Worm (Caenorhabditis elegans) whole organism, L2 larva: ENCODE results near the gene C07A9.10.

ENCODE experiments used
- R02D3.7 ChIP-seq: fragments of 150-350 bp; optimal IDR thresholded peaks from 2 replicates; lab custom pipeline; 2014; ENCODE audit warnings: missing biosample characterization, missing genetic modification characterization
- Y55F3AM.14 ChIP-seq: fragments of 200-800 bp; sonication (Bioruptor generic); optimal IDR thresholded peaks from 2 replicates; lab custom pipeline; 2018; ENCODE audit warnings: mild to moderate bottlenecking, missing genetic modification characterization, missing compliant biosample characterization
- alr-1 ChIP-seq: fragments of 150-350 bp; optimal IDR thresholded peaks from 2 replicates; lab custom pipeline; 2014; ENCODE audit warnings: missing biosample characterization, missing genetic modification characterization
- aly-2 ChIP-seq: fragments of 150-350 bp; optimal IDR thresholded peaks from 2 replicates; lab custom pipeline; 2014; ENCODE audit warnings: missing biosample characterization, missing genetic modification characterization
- blmp-1 ChIP-seq: sonication (generic microtip); optimal IDR thresholded peaks from 2 replicates; lab custom pipeline; 2017; ENCODE audit warnings: missing genetic modification characterization, mild to moderate bottlenecking, missing compliant biosample characterization, antibody characterized with exemption, moderate library complexity; ENCODE audit not compliant: insufficient read depth
- ceh-16 ChIP-seq: fragments of 150-350 bp; optimal IDR thresholded peaks from 2 replicates; lab custom pipeline; 2014; ENCODE audit warnings: missing biosample characterization, missing genetic modification characterization
- ceh-82 ChIP-seq: fragments of 150-350 bp; optimal IDR thresholded peaks from 2 replicates; lab custom pipeline; 2014; ENCODE audit warnings: missing biosample characterization, missing genetic modification characterization
- crh-2 ChIP-seq: sonication (generic microtip); optimal IDR thresholded peaks from 2 replicates; lab custom pipeline; 2017; ENCODE audit warnings: missing biosample characterization, missing genetic modification characterization
- dmd-4 ChIP-seq: sonication (generic microtip); optimal IDR thresholded peaks from 2 replicates; lab custom pipeline; 2017; ENCODE audit warnings: missing biosample characterization, missing genetic modification characterization
- egl-27 ChIP-seq: sonication (generic microtip); optimal IDR thresholded peaks from 3 replicates; lab custom pipeline; 2017; ENCODE audit warnings: missing biosample characterization, missing genetic modification reagents, missing genetic modification characterization
- elt-3 ChIP-seq: sonication (generic microtip); optimal IDR thresholded peaks from 2 replicates; lab custom pipeline; 2017; ENCODE audit warnings: missing biosample characterization, missing genetic modification characterization
- fos-1 ChIP-seq: fragments of 150-350 bp; optimal IDR thresholded peaks from 2 replicates; lab custom pipeline; 2014; ENCODE audit warnings: missing biosample characterization, missing genetic modification characterization
- lin-11 ChIP-seq: fragments of 150-350 bp; sonication (generic microtip); optimal IDR thresholded peaks from 2 replicates; lab custom pipeline; 2014; ENCODE audit warnings: missing biosample characterization, missing genetic modification characterization, inconsistent platforms, mixed read lengths
- lin-13 ChIP-seq: fragments of 150-350 bp; optimal IDR thresholded peaks from 2 replicates; lab custom pipeline; 2014; ENCODE audit warnings: missing biosample characterization, missing genetic modification reagents, missing genetic modification characterization
- lin-39 ChIP-seq: fragments of 150-350 bp; optimal IDR thresholded peaks from 2 replicates; lab custom pipeline; 2014; ENCODE audit warnings: missing biosample characterization, missing genetic modification reagents, missing genetic modification characterization
- mab-5 ChIP-seq: fragments of 150-350 bp; optimal IDR thresholded peaks from 2 replicates; lab custom pipeline; 2014; ENCODE audit warnings: missing biosample characterization, missing genetic modification characterization
- mbf-1 ChIP-seq: sonication (generic microtip); optimal IDR thresholded peaks from 2 replicates; lab custom pipeline; 2017; ENCODE audit warnings: missing biosample characterization, missing genetic modification characterization
- nhr-10 ChIP-seq: sonication (generic microtip); optimal IDR thresholded peaks from 2 replicates; lab custom pipeline; 2017; ENCODE audit warnings: missing biosample characterization, missing genetic modification characterization
- nhr-11 ChIP-seq: fragments of 150-350 bp; optimal IDR thresholded peaks from 2 replicates; lab custom pipeline; 2014; ENCODE audit warnings: missing biosample characterization, missing genetic modification characterization
- nhr-12 ChIP-seq: fragments of 150-350 bp; optimal IDR thresholded peaks from 2 replicates; lab custom pipeline; 2014; ENCODE audit warnings: missing biosample characterization, missing genetic modification characterization
- nhr-129 ChIP-seq: fragments of 150-350 bp; optimal IDR thresholded peaks from 2 replicates; lab custom pipeline; 2014; ENCODE audit warnings: missing biosample characterization, missing genetic modification characterization
- nhr-21 ChIP-seq: fragments of 150-350 bp; optimal IDR thresholded peaks from 2 replicates; lab custom pipeline; 2014; ENCODE audit warnings: missing biosample characterization, missing genetic modification characterization
- nhr-23 ChIP-seq: fragments of 150-350 bp; optimal IDR thresholded peaks from 2 replicates; lab custom pipeline; 2014; ENCODE audit warnings: missing biosample characterization, missing genetic modification reagents, missing genetic modification characterization
- nhr-25 ChIP-seq: fragments of 150-350 bp; sonication (generic microtip); optimal IDR thresholded peaks from 3 replicates; lab custom pipeline; 2014; ENCODE audit warnings: missing biosample characterization, missing genetic modification characterization
- nhr-6 ChIP-seq: fragments of 150-350 bp; optimal IDR thresholded peaks from 2 replicates; lab custom pipeline; 2014; ENCODE audit warnings: missing biosample characterization, missing genetic modification characterization
- nhr-77 ChIP-seq: fragments of 150-350 bp; optimal IDR thresholded peaks from 2 replicates; lab custom pipeline; 2014; ENCODE audit warnings: missing biosample characterization, missing genetic modification characterization
- peb-1 ChIP-seq: fragments of 150-350 bp; optimal IDR thresholded peaks from 2 replicates; lab custom pipeline; 2014; ENCODE audit warnings: missing biosample characterization, missing genetic modification characterization
- sem-4 ChIP-seq: fragments of 150-350 bp; optimal IDR thresholded peaks from 2 replicates; lab custom pipeline; 2014; ENCODE audit warnings: missing biosample characterization, missing genetic modification reagents, missing genetic modification characterization
- skn-1 ChIP-seq: sonication (generic microtip); optimal IDR thresholded peaks from 2 replicates; lab custom pipeline; 2017; ENCODE audit warnings: missing biosample characterization, missing genetic modification characterization
- sma-3 ChIP-seq: sonication (generic microtip); optimal IDR thresholded peaks from 2 replicates; lab custom pipeline; 2016; ENCODE audit warnings: missing genetic modification reagents, missing genetic modification characterization, missing compliant biosample characterization
- sma-9 ChIP-seq, 2 experiments: fragments of 150-350 bp in 1 of 2; sonication (generic microtip) in 1 of 2; optimal IDR thresholded peaks; 2 replicates each; lab custom pipeline; 2014 to 2016; ENCODE audit warnings: missing genetic modification characterization in 2 of 2, mild to moderate bottlenecking in 1 of 2, missing biosample characterization in 1 of 2, missing compliant biosample characterization in 1 of 2, missing genetic modification reagents in 1 of 2, moderate library complexity in 1 of 2
- snpc-4 ChIP-seq: fragments of 150-350 bp; optimal IDR thresholded peaks from 2 replicates; lab custom pipeline; 2014; ENCODE audit warnings: missing biosample characterization, missing genetic modification characterization
- unc-39 ChIP-seq: fragments of 150-350 bp; optimal IDR thresholded peaks from 2 replicates; lab custom pipeline; 2014; ENCODE audit warnings: missing biosample characterization, missing genetic modification characterization
- unc-55 ChIP-seq: fragments of 150-350 bp; sonication (generic microtip); optimal IDR thresholded peaks from 3 replicates; lab custom pipeline; 2014; ENCODE audit warnings: missing biosample characterization, missing genetic modification reagents, missing genetic modification characterization
- unc-62 ChIP-seq: fragments of 150-350 bp; optimal IDR thresholded peaks from 2 replicates; lab custom pipeline; 2014; ENCODE audit warnings: missing biosample characterization, missing genetic modification reagents, missing genetic modification characterization
- zag-1 ChIP-seq: fragments of 150-350 bp; optimal IDR thresholded peaks from 2 replicates; lab custom pipeline; 2014; ENCODE audit warnings: missing biosample characterization, missing genetic modification characterization
- ztf-1 ChIP-seq: fragments of 200-800 bp; sonication (Bioruptor generic); conservative IDR thresholded peaks from 2 replicates; pipeline ENCODE4 v1.3.6; 2022; ENCODE audit warnings: missing genetic modification characterization, missing compliant biosample characterization
- ztf-11 ChIP-seq: sonication (generic microtip); optimal IDR thresholded peaks from 2 replicates; lab custom pipeline; 2017; ENCODE audit warnings: missing biosample characterization, missing genetic modification characterization
- ztf-4 ChIP-seq: fragments of 150-350 bp; optimal IDR thresholded peaks from 2 replicates; lab custom pipeline; 2014; ENCODE audit warnings: missing biosample characterization, missing genetic modification characterization

C07A9.10 gene

ce11 chrIII:9645099-9645498 lies 40.8 kb downstream of the C07A9.10 start:
- TF ChIP-seq nhr-77: no peak
- peak; percentile 43 for TF ChIP-seq egl-27 (tag; lab: Kevin White, UChicago)
- TF ChIP-seq blmp-1 (tag; lab: Kevin White, UChicago): peak; percentile 22
- TF ChIP-seq mbf-1 (tag; lab: Kevin White, UChicago): no peak
- no peak for TF ChIP-seq crh-2
- peak; percentile 5 for TF ChIP-seq fos-1 (tag; lab: Kevin White, UChicago)
- no peak for TF ChIP-seq nhr-25

ce11 chrIII:9642110-9642509 lies 43.7 kb downstream of the C07A9.10 start:
- TF ChIP-seq nhr-21 (tag; lab: Kevin White, UChicago): no peak
- no peak for TF ChIP-seq fos-1 (tag; lab: Kevin White, UChicago)
- TF ChIP-seq nhr-11 (tag; lab: Kevin White, UChicago): no peak
- TF ChIP-seq blmp-1 (tag; lab: Kevin White, UChicago): no peak
- no peak for TF ChIP-seq nhr-77
- no peak for TF ChIP-seq unc-55 (GFP tag; lab: Kevin White, UChicago)
- TF ChIP-seq ztf-4 (tag; lab: Kevin White, UChicago): no peak
- TF ChIP-seq nhr-6: no peak
- TF ChIP-seq sem-4 (tag; lab: Kevin White, UChicago): no peak
- no peak for TF ChIP-seq skn-1 (tag; lab: Kevin White, UChicago)
- no peak for TF ChIP-seq egl-27 (tag; lab: Kevin White, UChicago)
- no peak for TF ChIP-seq sma-9 (GFP tag; optimal IDR thresholded peaks at IDR 0.05; lab: Kevin White, UChicago)
- TF ChIP-seq sma-9 (tag; optimal IDR thresholded peaks at IDR 0.05; lab: Kevin White, UChicago): no peak
- TF ChIP-seq nhr-10 (tag; lab: Kevin White, UChicago): no peak
- TF ChIP-seq snpc-4 (tag; lab: Kevin White, UChicago): no peak
- no peak for TF ChIP-seq sma-3 (GFP tag; lab: Kevin White, UChicago)
- no peak for TF ChIP-seq R02D3.7
- no peak for TF ChIP-seq lin-13 (GFP tag; lab: Kevin White, UChicago)
- no peak for TF ChIP-seq alr-1 (tag; lab: Kevin White, UChicago)
- TF ChIP-seq unc-39 (tag; lab: Kevin White, UChicago): no peak
- no peak for TF ChIP-seq mbf-1 (tag; lab: Kevin White, UChicago)

DNA sequence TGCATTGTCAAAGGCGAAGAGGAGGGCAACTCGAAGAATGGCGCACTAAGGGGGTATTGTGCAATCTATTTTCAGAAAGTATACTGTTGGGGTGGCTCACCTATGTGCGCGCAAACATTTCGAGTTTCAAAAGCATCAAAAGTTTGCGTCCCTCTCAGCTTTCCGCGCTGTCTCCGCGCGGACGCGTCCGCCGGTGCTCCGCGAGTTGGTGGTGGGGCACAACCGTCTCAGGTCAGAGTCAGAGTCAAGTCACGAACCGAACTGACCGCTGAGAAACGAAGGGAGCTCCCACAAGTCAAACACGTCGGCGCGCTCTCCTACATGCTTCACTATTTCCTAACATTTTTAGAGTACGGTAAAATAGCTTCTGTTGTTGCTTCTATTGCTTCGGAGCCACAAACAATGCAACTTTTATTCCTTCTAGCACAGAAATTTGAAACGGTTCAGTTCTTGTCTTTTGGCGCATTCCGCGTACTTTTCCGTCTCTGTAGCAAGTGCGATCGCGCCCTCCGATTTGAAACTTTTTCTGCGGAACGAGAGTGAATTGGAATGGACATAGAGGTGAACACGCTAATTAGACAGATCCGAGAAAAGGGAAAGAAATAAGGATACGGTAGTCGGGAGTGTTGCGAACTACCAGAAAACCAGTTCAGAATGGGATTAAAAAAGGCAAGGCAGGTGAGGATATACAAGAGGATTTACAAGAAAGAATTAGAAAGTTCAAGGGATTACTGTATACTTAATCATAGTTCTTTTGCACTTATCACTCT lies 46.4 kb downstream of the C07A9.10 start:
- TF ChIP-seq unc-39 (tag; lab: Kevin White, UChicago): no peak
- TF ChIP-seq alr-1 (tag; lab: Kevin White, UChicago): no peak
- no peak for TF ChIP-seq egl-27 (tag; lab: Kevin White, UChicago)

DNA sequence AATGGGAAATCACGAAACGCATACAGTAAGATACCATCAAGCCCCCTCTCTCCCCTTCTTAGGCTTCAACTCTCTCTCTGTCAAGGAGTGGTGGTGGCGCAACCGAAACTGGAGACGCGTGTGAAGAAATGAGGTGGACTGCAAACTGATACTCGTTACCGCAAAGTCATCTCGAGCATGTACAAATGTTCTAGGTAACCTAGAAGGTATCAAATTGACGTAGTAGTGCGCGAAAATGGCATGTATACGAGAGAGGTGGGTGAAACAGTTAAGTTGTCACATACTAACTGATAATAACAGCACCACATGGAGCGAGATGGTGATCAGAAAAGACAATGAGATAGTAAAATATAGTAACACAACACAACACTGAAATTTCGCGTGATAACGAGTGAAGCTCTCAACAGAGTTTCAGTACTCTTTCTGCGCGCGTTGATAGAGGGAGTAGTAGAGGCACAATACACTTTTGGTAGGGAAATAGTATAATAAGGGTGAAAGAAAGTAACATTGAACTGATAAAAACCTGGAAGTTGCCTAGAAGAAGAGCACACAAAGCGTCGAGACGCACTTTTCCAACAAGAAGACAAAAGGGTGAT lies 47.6 kb downstream of the C07A9.10 start:
- TF ChIP-seq nhr-129 (tag; lab: Kevin White, UChicago) (no peak), ceh-82 (tag; lab: Kevin White, UChicago) (no peak), mab-5 (tag; lab: Kevin White, UChicago) (no peak), Y55F3AM.14 (peak; percentile 21), peb-1 (tag; lab: Kevin White, UChicago) (no peak), blmp-1 (tag; lab: Kevin White, UChicago) (no peak), snpc-4 (tag; lab: Kevin White, UChicago) (no peak), alr-1 (tag; lab: Kevin White, UChicago) (no peak), nhr-23 (tag; lab: Kevin White, UChicago) (no peak), ztf-4 (tag; lab: Kevin White, UChicago) (no peak), dmd-4 (tag; lab: Kevin White, UChicago) (no peak), egl-27 (tag; lab: Kevin White, UChicago) (no peak), unc-39 (tag; lab: Kevin White, UChicago) (no peak), nhr-21 (tag; lab: Kevin White, UChicago) (no peak), nhr-12 (tag; lab: Kevin White, UChicago) (no peak), lin-39 (tag; lab: Kevin White, UChicago) (no peak), unc-55 (GFP tag; lab: Kevin White, UChicago) (no peak), sma-9 (GFP tag; optimal IDR thresholded peaks at IDR 0.05; lab: Kevin White, UChicago) (peak; percentile 17), sma-9 (tag; optimal IDR thresholded peaks at IDR 0.05; lab: Kevin White, UChicago) (no peak), ceh-16 (tag; lab: Kevin White, UChicago) (no peak), unc-62 (GFP tag; lab: Kevin White, UChicago) (no peak), nhr-11 (tag; lab: Kevin White, UChicago) (no peak), lin-11 (tag; lab: Kevin White, UChicago) (no peak), aly-2 (tag; lab: Kevin White, UChicago) (no peak), nhr-77 (no peak), elt-3 (tag; lab: Kevin White, UChicago) (no peak), crh-2 (peak; percentile 35), zag-1 (tag; lab: Kevin White, UChicago) (no peak), sem-4 (tag; lab: Kevin White, UChicago) (no peak), ztf-11 (no peak), sma-3 (GFP tag; lab: Kevin White, UChicago) (peak; percentile 14), R02D3.7 (no peak), nhr-6 (no peak), ztf-1 (GFP tag; lab: Robert Waterston, UW) (no peak), lin-13 (GFP tag; lab: Kevin White, UChicago) (no peak), fos-1 (tag; lab: Kevin White, UChicago) (peak; percentile 62)
